Worm (Caenorhabditis elegans) whole organism, L4/young adult: ENCODE measurements around the gene tnt-4.

Source experiments
- W03F9.2 ChIP-seq: fragments of 150-350 bp; optimal IDR thresholded peaks from 2 replicates; lab custom pipeline; 2014; ENCODE audit warnings: missing biosample characterization, missing genetic modification characterization
- dao-5 ChIP-seq: sonication (generic microtip); optimal IDR thresholded peaks from 2 replicates; lab custom pipeline; 2016; ENCODE audit warnings: missing genotype, missing genetic modification characterization, moderate library complexity, missing compliant biosample characterization
- him-1 ChIP-seq: sonication (generic microtip); optimal IDR thresholded peaks from 2 replicates; lab custom pipeline; 2016; ENCODE audit warnings: missing genotype, missing genetic modification reagents, missing genetic modification characterization, missing compliant biosample characterization

DNA sequence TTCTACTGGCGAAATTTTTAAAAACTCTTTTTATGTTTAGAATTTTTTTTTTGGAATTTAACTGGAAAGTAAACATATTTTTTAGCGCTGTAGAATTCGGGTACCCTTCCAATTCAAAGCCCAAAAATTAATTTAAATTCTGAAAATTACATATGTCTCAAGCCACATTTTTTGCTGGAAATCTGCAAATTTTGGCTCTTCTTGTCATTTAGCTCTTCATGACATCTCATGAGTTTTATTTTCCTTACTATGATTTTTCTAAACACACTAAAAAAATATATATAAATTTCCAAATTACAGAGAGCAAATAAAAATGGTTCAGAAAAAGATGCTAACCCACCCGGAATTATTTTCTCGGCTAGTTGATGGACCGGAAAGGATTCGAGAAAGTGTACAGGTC lies 23.5 kb downstream of the tnt-4 start, which contains the start of gene acs-3:
- TF ChIP-seq him-1 (tag; lab: Kevin White, UChicago): no peak
- TF ChIP-seq W03F9.2 (tag; lab: Kevin White, UChicago): no peak
- no peak for TF ChIP-seq dao-5 (tag; lab: Kevin White, UChicago)
